Worm (Caenorhabditis elegans) whole organism, mixed stage, embryonic: ENCODE measurements around the gene C24F3.2.

ENCODE experiments used
- M03D4.4 ChIP-seq: sonication (generic microtip); optimal IDR thresholded peaks from 2 replicates; lab custom pipeline; 2017; ENCODE audit warnings: mild to moderate bottlenecking, missing genetic modification characterization, missing compliant biosample characterization
- bed-3 ChIP-seq: fragments of 200-800 bp; sonication (Bioruptor generic); optimal IDR thresholded peaks from 3 replicates; lab custom pipeline; 2018; ENCODE audit warnings: mild to moderate bottlenecking, missing genetic modification characterization, moderate library complexity, missing compliant biosample characterization
- blmp-1 ChIP-seq: fragments of 150-350 bp; optimal IDR thresholded peaks from 2 replicates; lab custom pipeline; 2014; ENCODE audit warnings: missing biosample characterization, missing genetic modification characterization
- ceh-83 ChIP-seq: fragments of 200-800 bp; sonication (Bioruptor generic); optimal IDR thresholded peaks from 2 replicates; lab custom pipeline; 2018; ENCODE audit warnings: mild to moderate bottlenecking, missing genetic modification characterization, missing compliant biosample characterization
- ces-1 ChIP-seq: fragments of 150-350 bp; optimal IDR thresholded peaks from 2 replicates; lab custom pipeline; 2014; ENCODE audit warnings: missing biosample characterization, missing genetic modification reagents, missing genetic modification characterization
- cnd-1 ChIP-seq: fragments of 200-800 bp; sonication (Bioruptor generic); optimal IDR thresholded peaks from 2 replicates; lab custom pipeline; 2018; ENCODE audit warnings: mild to moderate bottlenecking, missing genetic modification characterization, missing compliant biosample characterization
- elt-1 ChIP-seq: sonication (generic microtip); optimal IDR thresholded peaks from 2 replicates; lab custom pipeline; 2017; ENCODE audit warnings: missing genetic modification characterization, mild to moderate bottlenecking, missing compliant biosample characterization, antibody characterized with exemption, moderate library complexity, borderline replicate concordance; ENCODE audit not compliant: insufficient read depth
- flh-1 ChIP-seq: fragments of 200-800 bp; sonication (Bioruptor generic); optimal IDR thresholded peaks from 2 replicates; lab custom pipeline; 2018; ENCODE audit warnings: mild to moderate bottlenecking, missing genetic modification characterization, moderate library complexity, missing compliant biosample characterization
- ham-2 ChIP-seq: fragments of 200-800 bp; sonication (Bioruptor generic); optimal IDR thresholded peaks from 2 replicates; lab custom pipeline; 2018; ENCODE audit warnings: mild to moderate bottlenecking, missing genetic modification characterization, missing compliant biosample characterization
- lin-13 ChIP-seq: fragments of 150-350 bp; optimal IDR thresholded peaks from 2 replicates; lab custom pipeline; 2014; ENCODE audit warnings: missing biosample characterization, missing genetic modification characterization
- lin-32 ChIP-seq: fragments of 200-800 bp; sonication (Bioruptor generic); optimal IDR thresholded peaks from 2 replicates; lab custom pipeline; 2018; ENCODE audit warnings: mild to moderate bottlenecking, missing genetic modification characterization, missing compliant biosample characterization
- lsy-2 ChIP-seq: fragments of 150-350 bp; optimal IDR thresholded peaks from 2 replicates; lab custom pipeline; 2014; ENCODE audit warnings: missing biosample characterization, missing genetic modification characterization
- mep-1 ChIP-seq: fragments of 150-350 bp; optimal IDR thresholded peaks from 2 replicates; lab custom pipeline; 2017; ENCODE audit warnings: missing biosample characterization, missing genetic modification reagents, missing genetic modification characterization, inconsistent platforms
- mls-2 ChIP-seq: sonication (generic microtip); optimal IDR thresholded peaks from 2 replicates; lab custom pipeline; 2016; ENCODE audit warnings: mild to moderate bottlenecking, missing genetic modification characterization, moderate library complexity, missing compliant biosample characterization
- nhr-12 ChIP-seq: fragments of 150-350 bp; optimal IDR thresholded peaks from 2 replicates; lab custom pipeline; 2014; ENCODE audit warnings: missing biosample characterization, missing genetic modification characterization
- nhr-2 ChIP-seq: fragments of 150-350 bp; optimal IDR thresholded peaks from 2 replicates; lab custom pipeline; 2014; ENCODE audit warnings: missing biosample characterization, missing genetic modification characterization
- nhr-237 ChIP-seq: fragments of 150-350 bp; optimal IDR thresholded peaks from 2 replicates; lab custom pipeline; 2014; ENCODE audit warnings: missing biosample characterization, missing genetic modification characterization
- nhr-28 ChIP-seq: fragments of 150-350 bp; optimal IDR thresholded peaks from 2 replicates; lab custom pipeline; 2014; ENCODE audit warnings: missing biosample characterization, missing genetic modification characterization
- nhr-76 ChIP-seq: sonication (generic microtip); optimal IDR thresholded peaks from 2 replicates; lab custom pipeline; 2017; ENCODE audit warnings: missing biosample characterization, missing genetic modification characterization
- pha-4 ChIP-seq: fragments of 150-350 bp; optimal IDR thresholded peaks from 2 replicates; lab custom pipeline; 2018; ENCODE audit warnings: missing biosample characterization, missing genetic modification reagents, missing genetic modification characterization
- sem-2 ChIP-seq: fragments of 200-800 bp; sonication (Bioruptor generic); optimal IDR thresholded peaks from 2 replicates; lab custom pipeline; 2018; ENCODE audit warnings: mild to moderate bottlenecking, missing genetic modification characterization, missing compliant biosample characterization
- sptf-1 ChIP-seq: sonication (generic microtip); optimal IDR thresholded peaks from 2 replicates; lab custom pipeline; 2017; ENCODE audit warnings: mild to moderate bottlenecking, missing genetic modification characterization, moderate library complexity, missing compliant biosample characterization
- unc-120 ChIP-seq: sonication (generic microtip); optimal IDR thresholded peaks from 2 replicates; lab custom pipeline; 2017; ENCODE audit warnings: missing genetic modification characterization, missing compliant biosample characterization; ENCODE audit not compliant: poor library complexity, severe bottlenecking
- unc-39 ChIP-seq: fragments of 150-350 bp; optimal IDR thresholded peaks from 2 replicates; lab custom pipeline; 2014; ENCODE audit warnings: missing biosample characterization, missing genetic modification characterization
- unc-62 ChIP-seq: fragments of 150-350 bp; optimal IDR thresholded peaks from 2 replicates; lab custom pipeline; 2014; ENCODE audit warnings: missing biosample characterization, missing genetic modification reagents, missing genetic modification characterization
- zip-8 ChIP-seq: fragments of 150-350 bp; optimal IDR thresholded peaks from 2 replicates; lab custom pipeline; 2014; ENCODE audit warnings: missing biosample characterization, missing genetic modification characterization
- ztf-11 ChIP-seq: fragments of 150-350 bp; optimal IDR thresholded peaks from 2 replicates; lab custom pipeline; 2014; ENCODE audit warnings: missing biosample characterization, missing genetic modification characterization

Gene C24F3.2

DNA sequence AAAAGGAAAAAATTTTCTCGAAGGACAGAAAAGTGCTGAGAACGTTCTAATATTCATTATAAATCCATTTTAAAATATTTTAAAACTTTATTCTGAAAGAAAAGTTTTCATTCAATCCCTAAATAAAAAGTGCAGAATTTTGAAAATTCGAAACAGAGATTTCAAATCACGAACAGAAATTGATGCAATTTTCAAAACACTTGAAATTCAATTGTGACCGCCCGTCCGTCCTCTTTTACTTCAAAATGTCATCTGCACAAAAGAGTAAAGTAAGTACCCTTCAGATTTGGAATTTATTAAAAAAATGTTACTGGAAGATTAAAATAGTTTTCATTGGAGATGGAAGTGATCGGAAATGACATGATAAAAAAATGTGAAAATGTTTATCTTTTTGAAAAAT lies 33.8 kb upstream of the C24F3.2 start:
- TF ChIP-seq sem-2 (GFP tag; lab: Kevin White, UChicago) (no peak), ces-1 (GFP tag; lab: Kevin White, UChicago) (peak; percentile 87)

DNA sequence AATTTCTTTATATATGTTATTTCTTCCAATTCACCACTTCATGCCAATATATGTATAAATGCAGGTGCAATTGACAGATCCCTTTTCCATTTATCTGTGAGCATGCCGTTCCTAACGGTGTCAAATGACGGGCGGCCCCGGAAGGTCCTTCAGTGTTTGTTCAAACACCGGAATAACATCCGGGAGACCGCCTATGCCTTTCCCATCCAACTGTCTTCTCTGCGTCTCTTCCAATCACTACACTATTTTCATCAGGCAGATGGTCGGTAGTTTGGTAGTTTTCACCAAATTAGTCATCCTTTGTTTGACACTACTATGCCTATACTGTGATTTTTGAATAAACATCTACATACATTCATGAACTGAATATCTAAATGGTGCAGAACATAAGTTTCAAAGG lies 31.8 kb upstream of the C24F3.2 start:
- no peak for TF ChIP-seq nhr-237 (tag; lab: Kevin White, UChicago)
- peak; percentile 87 for TF ChIP-seq cnd-1 (tag; lab: Kevin White, UChicago)

DNA sequence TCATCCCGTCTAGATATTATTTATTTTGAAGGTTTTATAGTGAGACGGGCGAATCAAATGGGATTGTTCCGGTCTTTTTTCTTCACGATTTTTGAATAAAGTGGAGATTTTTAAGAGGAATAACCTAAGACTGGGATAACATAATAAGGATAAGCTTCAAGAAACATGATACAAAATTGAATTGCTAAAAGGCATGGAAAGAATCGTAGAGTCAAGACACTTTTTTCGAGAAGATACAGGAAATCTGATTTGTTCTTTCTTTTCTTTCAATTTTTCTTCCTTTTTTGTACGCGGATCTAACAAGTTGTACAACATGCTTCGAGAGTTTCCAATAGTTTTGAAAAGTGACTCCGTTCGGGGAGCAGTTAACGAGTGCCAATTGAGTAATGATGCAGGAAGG lies 30.8 kb upstream of the C24F3.2 start:
- TF ChIP-seq cnd-1 (tag; lab: Kevin White, UChicago): no peak
- peak; percentile 77 for TF ChIP-seq ces-1 (GFP tag; lab: Kevin White, UChicago)
- TF ChIP-seq zip-8 (tag; lab: Kevin White, UChicago): no peak

DNA sequence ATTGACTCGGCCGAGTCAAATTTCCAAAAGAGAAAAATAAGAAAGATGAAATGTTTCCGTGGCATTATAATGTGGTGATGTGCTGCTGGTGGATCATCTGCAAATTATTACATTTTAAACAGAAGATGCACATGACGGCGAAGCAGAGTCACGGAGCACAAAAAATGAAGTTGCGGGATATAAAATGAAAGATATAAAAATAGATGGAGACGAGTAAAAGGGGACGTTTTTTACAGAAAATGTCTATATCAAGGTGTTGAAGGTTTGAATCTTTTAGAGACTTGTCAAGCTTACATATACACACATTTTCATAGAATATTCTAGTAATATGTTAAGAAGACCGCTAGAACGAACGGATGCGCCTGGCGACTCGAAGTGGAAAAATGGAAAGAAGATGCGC lies 28.0 kb upstream of the C24F3.2 start, which contains the start of gene ptrg-1:
TSS of gene ptrg-1 (minus strand) at position 101 of the 400 bp plus-strand sequence.
- TF ChIP-seq pha-4 (tag; lab: Kevin White, UChicago) (no peak), unc-62 (GFP tag; lab: Kevin White, UChicago) (no peak), nhr-237 (tag; lab: Kevin White, UChicago) (no peak), M03D4.4 (no peak), nhr-76 (tag; lab: Kevin White, UChicago) (no peak), mep-1 (tag; lab: Kevin White, UChicago) (no peak), lin-32 (GFP tag; lab: Kevin White, UChicago) (no peak), ces-1 (GFP tag; lab: Kevin White, UChicago) (no peak), bed-3 (GFP tag; lab: Kevin White, UChicago) (no peak), lin-13 (tag; lab: Kevin White, UChicago) (no peak), nhr-2 (tag; lab: Kevin White, UChicago) (no peak)

DNA sequence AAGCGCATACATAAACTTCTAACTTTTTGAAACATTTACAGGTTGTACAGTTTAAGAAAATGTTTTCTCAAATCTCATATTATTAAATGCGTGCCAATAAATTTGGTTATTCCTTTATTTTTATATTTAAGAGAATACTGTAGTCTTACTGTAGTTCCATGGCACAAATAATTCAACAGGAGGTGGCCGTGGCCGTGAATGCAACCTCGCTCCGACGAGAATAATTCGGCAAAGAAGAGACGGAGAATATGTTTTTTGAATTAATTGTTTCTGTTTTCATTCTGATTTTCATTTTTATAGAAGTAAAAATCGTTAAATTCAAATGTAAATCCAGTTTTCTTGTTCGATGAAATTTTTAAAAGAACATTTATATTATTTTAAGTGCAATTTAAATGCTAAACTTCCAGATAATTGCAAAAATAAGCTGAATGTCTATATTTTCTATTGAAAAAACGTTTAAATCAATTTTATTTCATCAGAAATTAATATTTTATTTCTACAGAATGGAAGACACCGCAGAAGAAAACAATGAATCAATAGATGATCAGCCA lies 24.9 kb upstream of the C24F3.2 start, which contains the start of gene gon-4:
TSS of gene gon-4 (plus strand) at position 501 of the 551 bp plus-strand sequence.
- TF ChIP-seq nhr-12 (no peak), lsy-2 (tag; lab: Kevin White, UChicago) (peak; percentile 49), ces-1 (GFP tag; lab: Kevin White, UChicago) (no peak), nhr-2 (tag; lab: Kevin White, UChicago) (no peak), nhr-28 (tag; lab: Kevin White, UChicago) (no peak), unc-39 (tag; lab: Kevin White, UChicago) (no peak), ceh-83 (GFP tag; lab: Kevin White, UChicago) (no peak)

DNA sequence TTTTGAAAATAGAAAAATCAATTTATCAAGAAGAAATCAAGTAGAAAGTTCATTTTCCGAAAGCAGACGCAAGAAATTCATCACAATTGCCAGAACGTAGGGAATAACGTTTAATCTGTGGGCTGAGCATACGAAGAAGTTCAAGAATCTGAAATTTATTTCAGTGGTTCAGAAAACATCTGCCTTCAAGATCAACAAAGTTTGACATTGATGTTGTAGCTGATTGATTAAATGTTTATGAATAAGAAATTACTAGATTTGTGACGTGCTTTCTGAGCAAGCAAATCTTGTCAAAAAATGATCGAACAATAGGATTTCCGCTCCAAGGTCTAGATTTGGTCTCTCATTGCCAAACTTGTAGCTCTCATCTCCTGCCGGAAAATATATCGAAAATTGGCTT lies 16.2 kb upstream of the C24F3.2 start, which contains the start of gene K04D7.6:
TSS of gene K04D7.6 (minus strand) at position 101 of the 400 bp plus-strand sequence.
- TF ChIP-seq nhr-2 (tag; lab: Kevin White, UChicago) (no peak), mep-1 (tag; lab: Kevin White, UChicago) (no peak), sptf-1 (tag; lab: Kevin White, UChicago) (no peak)

DNA sequence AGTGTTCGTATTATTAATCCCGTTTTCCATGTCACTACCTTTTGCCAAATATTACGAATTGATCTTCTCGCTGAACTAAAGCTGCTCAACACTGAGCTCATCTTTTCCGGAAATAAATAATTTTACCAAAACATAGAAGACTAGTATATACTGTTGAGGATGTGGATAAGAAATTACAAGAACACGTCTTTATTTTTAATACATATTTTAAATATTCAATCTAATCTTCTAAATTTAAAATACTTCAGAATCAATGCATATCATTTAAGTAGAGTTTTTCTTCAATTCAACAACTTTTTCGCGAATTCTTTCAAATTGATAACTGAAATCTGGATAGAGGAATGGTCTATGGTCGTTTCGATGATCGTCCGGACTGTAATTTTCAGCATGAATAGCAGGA lies 7.5 kb upstream of the C24F3.2 start, which contains the start of gene abt-1:
TSS of gene abt-1 (minus strand) at position 101 of the 400 bp plus-strand sequence.
- no peak for TF ChIP-seq flh-1 (GFP tag; lab: Kevin White, UChicago)
- TF ChIP-seq unc-120 (tag; lab: Kevin White, UChicago): no peak
- TF ChIP-seq zip-8 (tag; lab: Kevin White, UChicago): no peak
- no peak for TF ChIP-seq elt-1
- TF ChIP-seq ztf-11 (tag; lab: Kevin White, UChicago): no peak
- TF ChIP-seq lin-32 (GFP tag; lab: Kevin White, UChicago): no peak
- TF ChIP-seq M03D4.4: no peak
- no peak for TF ChIP-seq sem-2 (GFP tag; lab: Kevin White, UChicago)
- no peak for TF ChIP-seq unc-62 (GFP tag; lab: Kevin White, UChicago)
- TF ChIP-seq blmp-1 (tag; lab: Kevin White, UChicago): no peak
- TF ChIP-seq bed-3 (GFP tag; lab: Kevin White, UChicago): no peak
- TF ChIP-seq nhr-237 (tag; lab: Kevin White, UChicago): no peak
- TF ChIP-seq unc-39 (tag; lab: Kevin White, UChicago): no peak
- no peak for TF ChIP-seq nhr-12
- no peak for TF ChIP-seq ham-2 (GFP tag; lab: Kevin White, UChicago)
- no peak for TF ChIP-seq nhr-76 (tag; lab: Kevin White, UChicago)
- no peak for TF ChIP-seq ces-1 (GFP tag; lab: Kevin White, UChicago)
- no peak for TF ChIP-seq mls-2 (tag; lab: Kevin White, UChicago)
- TF ChIP-seq nhr-2 (tag; lab: Kevin White, UChicago): no peak
- no peak for TF ChIP-seq pha-4 (tag; lab: Kevin White, UChicago)
